Fruit fly (Drosophila melanogaster) whole organism, embryonic: ENCODE measurements around the gene CG42495.
A peak's percentile ranks its signal among the peaks of the same experiment; 100 is the strongest.

Experiments
- Atf-2 ChIP-seq: fragments of 200-800 bp; sonication (Bioruptor generic); optimal IDR thresholded peaks from 2 replicates; lab custom pipeline; 2016; ENCODE audit warnings: missing biosample characterization, missing genetic modification characterization
- Atf3 ChIP-seq: fragments of 200-800 bp; sonication (Bioruptor generic); optimal IDR thresholded peaks from 3 replicates; lab custom pipeline; 2016; ENCODE audit warnings: missing biosample characterization, missing genetic modification characterization
- Atf6 ChIP-seq: fragments of 200-800 bp; sonication (Bioruptor generic); IDR thresholded peaks from 2 replicates; pipeline ENCODE4 v1.3.6; 2022; ENCODE audit warnings: missing biosample characterization, missing genetic modification characterization
- CG10565 ChIP-seq: fragments of 200-800 bp; sonication (Bioruptor generic); optimal IDR thresholded peaks from 3 replicates; lab custom pipeline; 2016; ENCODE audit warnings: missing biosample characterization, mild to moderate bottlenecking, missing genetic modification characterization
- CG13424 ChIP-seq: fragments of 200-800 bp; sonication (Bioruptor generic); optimal IDR thresholded peaks from 2 replicates; lab custom pipeline; 2019; ENCODE audit warnings: missing biosample characterization, mild to moderate bottlenecking, missing genetic modification characterization, moderate library complexity
- CG15479 ChIP-seq: fragments of 200-800 bp; sonication (Bioruptor generic); optimal IDR thresholded peaks from 3 replicates; lab custom pipeline; 2019; ENCODE audit warnings: missing biosample characterization, mild to moderate bottlenecking, missing genetic modification characterization, moderate library complexity
- CG17186 ChIP-seq: fragments of 200-800 bp; sonication (Bioruptor generic); optimal IDR thresholded peaks from 3 replicates; lab custom pipeline; 2017; ENCODE audit warnings: missing biosample characterization, missing genetic modification reagents, missing genetic modification characterization
- CG17328 ChIP-seq: fragments of 200-800 bp; sonication (Bioruptor generic); IDR thresholded peaks from 2 replicates; pipeline ENCODE4 v1.3.6; 2022; ENCODE audit warnings: missing biosample characterization, missing genetic modification characterization
- CG17612 ChIP-seq: fragments of 200-800 bp; sonication (Bioruptor generic); IDR thresholded peaks from 2 replicates; pipeline ENCODE4 v1.3.6; 2022; ENCODE audit warnings: missing biosample characterization, missing genetic modification characterization
- CG18476 ChIP-seq: fragments of 200-800 bp; sonication (Bioruptor generic); optimal IDR thresholded peaks from 2 replicates; lab custom pipeline; 2016; ENCODE audit warnings: missing biosample characterization, mild to moderate bottlenecking, missing genetic modification characterization
- CG18599 ChIP-seq: fragments of 200-800 bp; sonication (Bioruptor generic); optimal IDR thresholded peaks from 3 replicates; lab custom pipeline; 2017; ENCODE audit warnings: missing biosample characterization, missing genetic modification characterization, mild to moderate bottlenecking, moderate library complexity, missing genetic modification reagents
- CG4820 ChIP-seq: fragments of 200-800 bp; sonication (Bioruptor generic); optimal IDR thresholded peaks from 3 replicates; lab custom pipeline; 2016; ENCODE audit warnings: missing biosample characterization, missing genetic modification characterization
- CG6272 ChIP-seq: fragments of 200-800 bp; sonication (Bioruptor generic); IDR thresholded peaks from 2 replicates; pipeline ENCODE4 v1.3.6; 2022; ENCODE audit warnings: missing biosample characterization, missing genetic modification characterization
- CG7357 ChIP-seq: fragments of 200-800 bp; sonication (Bioruptor generic); IDR thresholded peaks from 3 replicates; pipeline ENCODE4 v1.3.6; 2022; ENCODE audit warnings: missing biosample characterization, missing genetic modification characterization
- CG7987 ChIP-seq: fragments of 200-800 bp; sonication (Bioruptor generic); optimal IDR thresholded peaks from 2 replicates; lab custom pipeline; 2018; ENCODE audit warnings: missing biosample characterization, mild to moderate bottlenecking, missing genetic modification characterization, moderate library complexity
- CG8388 ChIP-seq: fragments of 200-800 bp; sonication (Bioruptor generic); optimal IDR thresholded peaks from 2 replicates; lab custom pipeline; 2019; ENCODE audit warnings: missing biosample characterization, mild to moderate bottlenecking, missing genetic modification characterization, moderate library complexity
- CG9215 ChIP-seq: fragments of 200-800 bp; sonication (Bioruptor generic); IDR thresholded peaks from 2 replicates; pipeline ENCODE4 v1.3.6; 2022; ENCODE audit warnings: missing biosample characterization, missing genetic modification characterization
- CkIIα-i1 ChIP-seq: fragments of 200-800 bp; sonication (Bioruptor generic); IDR thresholded peaks from 2 replicates; pipeline ENCODE4 v1.3.6; 2022; ENCODE audit warnings: missing biosample characterization, missing genetic modification characterization
- D ChIP-seq, 2 experiments: fragments of 200-800 bp in 1 of 2; fragments of >200 bp in 1 of 2; sonication (Bioruptor generic) in 1 of 2; optimal IDR thresholded peaks; 2 replicates in 1 of 2; 3 replicates in 1 of 2; lab custom pipeline; 2017; ENCODE audit warnings: mild to moderate bottlenecking in 1 of 2, missing biosample characterization in 1 of 2, missing genetic modification characterization in 1 of 2, missing genetic modification reagents in 1 of 2
- Dfd ChIP-seq, 2 experiments: fragments of >200 bp; optimal IDR thresholded peaks; 2 replicates each; lab custom pipeline; 2017; ENCODE audit warnings: missing biosample characterization in 2 of 2, missing genetic modification characterization in 2 of 2
- Dip3 ChIP-seq: fragments of 200-800 bp; sonication (Bioruptor generic); optimal IDR thresholded peaks from 3 replicates; lab custom pipeline; 2016; ENCODE audit warnings: missing biosample characterization, missing genetic modification characterization
- Doc3 ChIP-seq: fragments of 200-800 bp; sonication (Bioruptor generic); IDR thresholded peaks from 3 replicates; pipeline ENCODE4 v1.3.6; 2022; ENCODE audit warnings: missing biosample characterization, missing genetic modification characterization; ENCODE audit not compliant: partially characterized antibody
- E2f2 ChIP-seq: fragments of 200-800 bp; sonication (Bioruptor generic); IDR thresholded peaks from 2 replicates; pipeline ENCODE4 v1.3.6; 2022; ENCODE audit warnings: missing biosample characterization, missing genetic modification characterization
- HmgD ChIP-seq: fragments of 200-800 bp; sonication (Bioruptor generic); optimal IDR thresholded peaks from 3 replicates; lab custom pipeline; 2016; ENCODE audit warnings: missing biosample characterization, missing genetic modification characterization
- Lhr ChIP-seq: fragments of 200-800 bp; sonication (Bioruptor generic); optimal IDR thresholded peaks from 3 replicates; lab custom pipeline; 2017; ENCODE audit warnings: mild to moderate bottlenecking, missing biosample characterization, missing genetic modification reagents, missing genetic modification characterization
- MBD-R2 ChIP-seq: fragments of 200-800 bp; sonication (Bioruptor generic); IDR thresholded peaks from 2 replicates; pipeline ENCODE4 v1.3.6; 2022; ENCODE audit warnings: missing biosample characterization, missing genetic modification characterization
- Myb ChIP-seq: fragments of 200-800 bp; sonication (Bioruptor generic); optimal IDR thresholded peaks from 2 replicates; lab custom pipeline; 2016; ENCODE audit warnings: missing biosample characterization, missing genetic modification characterization
- NK7.1 ChIP-seq: fragments of 200-800 bp; sonication (Bioruptor generic); optimal IDR thresholded peaks from 3 replicates; lab custom pipeline; 2016; ENCODE audit warnings: missing biosample characterization, missing genetic modification characterization
- Ptx1 ChIP-seq: fragments of 200-800 bp; sonication (Bioruptor generic); IDR thresholded peaks from 2 replicates; pipeline ENCODE4 v1.3.6; 2022; ENCODE audit warnings: missing biosample characterization, missing genetic modification characterization
- Side ChIP-seq: fragments of 200-800 bp; sonication (Bioruptor generic); optimal IDR thresholded peaks from 2 replicates; lab custom pipeline; 2016; ENCODE audit warnings: missing biosample characterization, missing genetic modification characterization
- Taf1 ChIP-seq: fragments of 200-800 bp; sonication (Bioruptor generic); IDR thresholded peaks from 2 replicates; pipeline ENCODE4 v1.3.6; 2022; ENCODE audit warnings: missing biosample characterization, missing genetic modification characterization
- ac ChIP-seq: fragments of 200-800 bp; sonication (Bioruptor generic); optimal IDR thresholded peaks from 3 replicates; lab custom pipeline; 2017; ENCODE audit warnings: missing biosample characterization, mild to moderate bottlenecking, missing genetic modification characterization
- ash1 ChIP-seq: fragments of 200-800 bp; sonication (Bioruptor generic); optimal IDR thresholded peaks from 2 replicates; lab custom pipeline; 2018; ENCODE audit warnings: missing biosample characterization, mild to moderate bottlenecking, missing genetic modification characterization
- bcd ChIP-seq: fragments of 200-800 bp; sonication (Bioruptor generic); optimal IDR thresholded peaks from 2 replicates; lab custom pipeline; 2017; ENCODE audit warnings: missing biosample characterization, mild to moderate bottlenecking, missing genetic modification characterization
- crc ChIP-seq: fragments of 200-800 bp; sonication (Bioruptor generic); optimal IDR thresholded peaks from 2 replicates; lab custom pipeline; 2016; ENCODE audit warnings: missing biosample characterization, missing genetic modification characterization
- da ChIP-seq: fragments of 200-800 bp; sonication (Bioruptor generic); optimal IDR thresholded peaks from 2 replicates; lab custom pipeline; 2016; ENCODE audit warnings: missing biosample characterization, missing genetic modification characterization
- dati ChIP-seq: fragments of 200-800 bp; sonication (Bioruptor generic); IDR thresholded peaks from 2 replicates; pipeline ENCODE4 v1.3.6; 2022; ENCODE audit warnings: missing biosample characterization, missing genetic modification characterization
- hkb ChIP-seq, 2 experiments: fragments of 200-800 bp in 1 of 2; fragments of >200 bp in 1 of 2; sonication (Bioruptor generic) in 1 of 2; IDR thresholded peaks in 1 of 2; optimal IDR thresholded peaks in 1 of 2; 2 replicates each; pipeline versions ENCODE4 v1.3.6 to Lab custom; 2017 to 2022; ENCODE audit warnings: missing biosample characterization in 1 of 2, missing genetic modification characterization in 1 of 2
- ken ChIP-seq: fragments of 200-800 bp; sonication (Bioruptor generic); IDR thresholded peaks from 3 replicates; pipeline ENCODE4 v1.3.6; 2022; ENCODE audit warnings: missing biosample characterization, missing genetic modification characterization
- klu ChIP-seq: fragments of 200-800 bp; sonication (Bioruptor generic); IDR thresholded peaks from 2 replicates; pipeline ENCODE4 v1.3.6; 2022; ENCODE audit warnings: missing biosample characterization, missing genetic modification characterization
- knrl ChIP-seq: fragments of 200-800 bp; sonication (Bioruptor generic); IDR thresholded peaks from 3 replicates; pipeline ENCODE4 v1.3.6; 2022; ENCODE audit warnings: missing biosample characterization, missing genetic modification characterization; ENCODE audit not compliant: partially characterized antibody
- lbe ChIP-seq: fragments of 200-800 bp; sonication (Bioruptor generic); optimal IDR thresholded peaks from 2 replicates; lab custom pipeline; 2016; ENCODE audit warnings: missing biosample characterization, mild to moderate bottlenecking, missing genetic modification characterization
- mam ChIP-seq: fragments of 200-800 bp; sonication (Bioruptor generic); optimal IDR thresholded peaks from 3 replicates; lab custom pipeline; 2016; ENCODE audit warnings: missing biosample characterization, missing genetic modification characterization
- pnt ChIP-seq: fragments of 200-800 bp; sonication (Bioruptor generic); optimal IDR thresholded peaks from 3 replicates; lab custom pipeline; 2016; ENCODE audit warnings: missing biosample characterization, missing genetic modification characterization
- sc ChIP-seq, 3 experiments: fragments of >200 bp in 2 of 3; fragments of 200-800 bp in 1 of 3; sonication (Bioruptor generic) in 1 of 3; optimal IDR thresholded peaks; 2 replicates in 2 of 3; 3 replicates in 1 of 3; lab custom pipeline; 2017; ENCODE audit warnings: mild to moderate bottlenecking in 1 of 3, missing biosample characterization in 1 of 3, missing genetic modification characterization in 1 of 3, missing genetic modification reagents in 1 of 3
- stwl ChIP-seq: fragments of 200-800 bp; sonication (Bioruptor generic); optimal IDR thresholded peaks from 3 replicates; lab custom pipeline; 2018; ENCODE audit warnings: missing biosample characterization, mild to moderate bottlenecking, missing genetic modification characterization, moderate library complexity
- tna ChIP-seq: fragments of 200-800 bp; sonication (Bioruptor generic); IDR thresholded peaks from 2 replicates; pipeline ENCODE4 v1.3.6; 2022; ENCODE audit warnings: missing biosample characterization, missing genetic modification characterization; ENCODE audit not compliant: partially characterized antibody
- unc-4 ChIP-seq: fragments of 200-800 bp; sonication (Bioruptor generic); IDR thresholded peaks from 2 replicates; pipeline ENCODE4 v1.3.6; 2022; ENCODE audit warnings: missing biosample characterization, missing genetic modification characterization; ENCODE audit not compliant: partially characterized antibody
- zen ChIP-seq: fragments of 200-800 bp; sonication (Bioruptor generic); optimal IDR thresholded peaks from 3 replicates; lab custom pipeline; 2018; ENCODE audit warnings: missing biosample characterization, mild to moderate bottlenecking, missing genetic modification characterization, moderate library complexity

Gene CG42495

dm6 chr3L:18675363-18675866 is 8.3 kb downstream of the CG42495 start, which contains the start of the genes GNBP2 and GNBP1 (continued):
- no peak for TF ChIP-seq Dfd (GFP tag; optimal IDR thresholded peaks at IDR 0.05; lab: Kevin White, UChicago)
- TF ChIP-seq pnt (GFP tag; lab: Kevin White, UChicago) = no peak
- TF ChIP-seq mam (GFP tag; lab: Kevin White, UChicago) = no peak
- no peak; the same call in 1 of the 2 replicates for TF ChIP-seq klu
- no peak for TF ChIP-seq hkb (optimal IDR thresholded peaks at IDR 0.05; lab: Kevin White, UChicago)
- peak; percentile 74 for TF ChIP-seq hkb (GFP tag; IDR thresholded peaks at IDR 0.05; lab: Robert Waterston, UW)
- TF ChIP-seq CG17186 (GFP tag; lab: Kevin White, UChicago) = no peak
- no peak for TF ChIP-seq knrl (GFP tag; lab: Robert Waterston, UW)
- no peak for TF ChIP-seq CkIIα-i1
- no peak for TF ChIP-seq D (optimal IDR thresholded peaks at IDR 0.05; lab: Kevin White, UChicago)
- peak; percentile 33 for TF ChIP-seq D (GFP tag; optimal IDR thresholded peaks at IDR 0.05; lab: Kevin White, UChicago)
- no peak for TF ChIP-seq CG4820
- TF ChIP-seq CG7987 = no peak
- no peak for TF ChIP-seq NK7.1 (GFP tag; lab: Kevin White, UChicago)
- no peak for TF ChIP-seq ac (GFP tag; lab: Kevin White, UChicago)
- TF ChIP-seq CG7357 = 0 out of 3 replicates have a peak, but pooled peaks have one; percentile 58
- TF ChIP-seq Taf1 (GFP tag; lab: Robert Waterston, UW) = 0 out of 2 replicates have a peak, but pooled peaks have one; percentile 22
- no peak for TF ChIP-seq crc (GFP tag; lab: Kevin White, UChicago)
- no peak for TF ChIP-seq Atf-2 (GFP tag; lab: Kevin White, UChicago)
- TF ChIP-seq Doc3 (GFP tag; lab: Robert Waterston, UW) = no peak
- no peak for TF ChIP-seq da (GFP tag; lab: Kevin White, UChicago)
- peak; percentile 59 for TF ChIP-seq CG13424 (tag; lab: Kevin White, UChicago)
- TF ChIP-seq CG9215 (GFP tag; lab: Robert Waterston, UW) = peak; percentile 51
- no peak for TF ChIP-seq ken
- no peak for TF ChIP-seq Dip3 (GFP tag; lab: Kevin White, UChicago)
- TF ChIP-seq Ptx1 (GFP tag; lab: Robert Waterston, UW) = peak; percentile 80
- TF ChIP-seq lbe (GFP tag; lab: Kevin White, UChicago) = peak; percentile 79
- TF ChIP-seq ash1 (GFP tag; lab: Kevin White, UChicago) = no peak
- peak; percentile 63 for TF ChIP-seq CG18599 (GFP tag; lab: Kevin White, UChicago)
- TF ChIP-seq CG15479 (GFP tag; lab: Kevin White, UChicago) = no peak
- TF ChIP-seq E2f2 (GFP tag; lab: Robert Waterston, UW) = peak; percentile 13; the same call in 1 of the 2 replicates
- TF ChIP-seq bcd (GFP tag; lab: Kevin White, UChicago) = peak; percentile 34
- peak; percentile 71 for TF ChIP-seq Atf6 (GFP tag; lab: Robert Waterston, UW)
- TF ChIP-seq stwl = no peak
- TF ChIP-seq HmgD (GFP tag; lab: Kevin White, UChicago) = no peak
- no peak for TF ChIP-seq unc-4 (GFP tag; lab: Robert Waterston, UW)
- TF ChIP-seq dati = no peak
- TF ChIP-seq CG17612 (GFP tag; lab: Robert Waterston, UW) = no peak
- TF ChIP-seq CG18476 = peak; percentile 22
- no peak for TF ChIP-seq tna (GFP tag; lab: Robert Waterston, UW)
- TF ChIP-seq CG6272 = peak; percentile 37; the same call in 1 of the 2 replicates
- no peak for TF ChIP-seq Myb (GFP tag; lab: Kevin White, UChicago)
- peak; percentile 50; the same call in 1 of the 2 replicates for TF ChIP-seq MBD-R2
- TF ChIP-seq CG10565 (GFP tag; lab: Kevin White, UChicago) = no peak
- TF ChIP-seq Atf3 (GFP tag; lab: Kevin White, UChicago) = no peak
- TF ChIP-seq CG17328 (GFP tag; lab: Robert Waterston, UW) = peak; percentile 51; the same call in 1 of the 2 replicates
- TF ChIP-seq Side (GFP tag; lab: Kevin White, UChicago) = no peak
- TF ChIP-seq Lhr = no peak
- no peak for TF ChIP-seq sc (optimal IDR thresholded peaks at IDR 0.05; lab: Kevin White, UChicago)
- no peak for TF ChIP-seq sc (GFP tag; optimal IDR thresholded peaks at IDR 0.05; lab: Kevin White, UChicago)
- TF ChIP-seq CG8388 (GFP tag; lab: Kevin White, UChicago) = peak; percentile 56
- no peak for TF ChIP-seq zen (tag; lab: Kevin White, UChicago)
